Fruit fly (Drosophila melanogaster): Measurements from ENCODE around the gene TTLL1B.
A peak's percentile ranks its signal among the peaks of the same experiment; 100 is the strongest.

The TTLL1B gene

dm6 chr3L:4603439-4603838 is 44.6 kb upstream of the TTLL1B start (continued):
- TF ChIP-seq lola (GFP tag; optimal IDR thresholded peaks at IDR 0.05) = peak in 1 of 3 experiments; percentile 13
- no peak for TF ChIP-seq tx (GFP tag; optimal IDR thresholded peaks at IDR 0.05)
- peak; percentile 40 for TF ChIP-seq CG17359 (tag; optimal IDR thresholded peaks at IDR 0.05)
- TF ChIP-seq prd (optimal IDR thresholded peaks at IDR 0.05) = no peak
- TF ChIP-seq prd (GFP tag; IDR thresholded peaks at IDR 0.05) = peak; percentile 63
- TF ChIP-seq mld (GFP tag; IDR thresholded peaks at IDR 0.05; ENCODE audit: partially characterized antibody) = no peak
- peak; percentile 32 for TF ChIP-seq fd96Cb (tag; optimal IDR thresholded peaks at IDR 0.05)
- no peak for TF ChIP-seq hb (GFP tag; IDR thresholded peaks at IDR 0.05; ENCODE audit: partially characterized antibody)
- no peak for TF ChIP-seq Optix (GFP tag; IDR thresholded peaks at IDR 0.05)
- peak; percentile 23 for TF ChIP-seq CG9437 (GFP tag; optimal IDR thresholded peaks at IDR 0.05)
- TF ChIP-seq D19A (tag; optimal IDR thresholded peaks at IDR 0.05) = peak; percentile 26
- peak; percentile 27; the same call in 1 of the 3 replicates for TF ChIP-seq Dbx (GFP tag; IDR thresholded peaks at IDR 0.05)
- TF ChIP-seq CG14441 (GFP tag; IDR thresholded peaks at IDR 0.05) = peak; percentile 47
- TF ChIP-seq Lpt (GFP tag; optimal IDR thresholded peaks at IDR 0.05) = no peak
- no peak for TF ChIP-seq CG4404 (GFP tag; IDR thresholded peaks at IDR 0.05)
- peak; percentile 37; the same call in 1 of the 2 replicates for TF ChIP-seq dimm (GFP tag; IDR thresholded peaks at IDR 0.05)
- 0 out of 2 replicates have a peak, but pooled peaks have one; percentile 14 for TF ChIP-seq GATAe (GFP tag; conservative IDR thresholded peaks at IDR 0.05)
- TF ChIP-seq CG4820 (GFP tag; optimal IDR thresholded peaks at IDR 0.05) = peak; percentile 23
- TF ChIP-seq Hr3 (GFP tag; optimal IDR thresholded peaks at IDR 0.05) = peak; percentile 34
- TF ChIP-seq sens (GFP tag) = peak; percentile 9
- no peak for TF ChIP-seq CG1233 (GFP tag; optimal IDR thresholded peaks at IDR 0.05)
- peak; percentile 57 for TF ChIP-seq ap (GFP tag; IDR thresholded peaks at IDR 0.05)
- peak; percentile 57; the same call in 1 of the 2 replicates for TF ChIP-seq CG11247 (GFP tag; IDR thresholded peaks at IDR 0.05)
- peak; percentile 36; the same call in 1 of the 3 replicates for TF ChIP-seq CG17361 (GFP tag; IDR thresholded peaks at IDR 0.05)
- TF ChIP-seq Ada2b (GFP tag; IDR thresholded peaks at IDR 0.05) = peak; percentile 54
- TF ChIP-seq Hey (tag; optimal IDR thresholded peaks at IDR 0.05) = no peak
- TF ChIP-seq gce (GFP tag; IDR thresholded peaks at IDR 0.05) = no peak; the same call in 2 of the 3 replicates
- peak; percentile 36; the same call in 1 of the 2 replicates for TF ChIP-seq ssp (GFP tag; IDR thresholded peaks at IDR 0.05)
- TF ChIP-seq CG12155 (GFP tag; optimal IDR thresholded peaks at IDR 0.05) = no peak
- no peak for TF ChIP-seq nau (GFP tag; optimal IDR thresholded peaks at IDR 0.05)
- peak; percentile 46 for TF ChIP-seq CG7556 (GFP tag; optimal IDR thresholded peaks at IDR 0.05)
- peak; percentile 57 for TF ChIP-seq stc (GFP tag; IDR thresholded peaks at IDR 0.05)
- TF ChIP-seq onecut (GFP tag; IDR thresholded peaks at IDR 0.05) = no peak
- no peak for TF ChIP-seq nerfin-2 (GFP tag; IDR thresholded peaks at IDR 0.05; ENCODE audit: partially characterized antibody)
- peak; percentile 70; the same call in 2 of the 3 replicates for TF ChIP-seq ci (GFP tag; IDR thresholded peaks at IDR 0.05)
- TF ChIP-seq CG7372 (GFP tag; IDR thresholded peaks at IDR 0.05) = peak; percentile 49; the same call in 1 of the 2 replicates
- no peak for TF ChIP-seq Nf-YB (GFP tag; optimal IDR thresholded peaks at IDR 0.05)
- TF ChIP-seq CG34422 (GFP tag; IDR thresholded peaks at IDR 0.05) = 0 out of 3 replicates have a peak, but pooled peaks have one; percentile 50
- TF ChIP-seq CG15073 (GFP tag; optimal IDR thresholded peaks at IDR 0.05) = no peak
- peak; percentile 32 for TF ChIP-seq CG15514 (GFP tag; optimal IDR thresholded peaks at IDR 0.05)
- TF ChIP-seq kah (GFP tag; optimal IDR thresholded peaks at IDR 0.05) = no peak
- TF ChIP-seq lilli (GFP tag; optimal IDR thresholded peaks at IDR 0.05) = peak; percentile 1
- TF ChIP-seq sim (GFP tag; IDR thresholded peaks at IDR 0.05) = no peak
- no peak for TF ChIP-seq so (GFP tag; IDR thresholded peaks at IDR 0.05)
- TF ChIP-seq twi (tag; optimal IDR thresholded peaks at IDR 0.05) = peak; percentile 17
- peak; percentile 24 for TF ChIP-seq CG17385 (GFP tag; optimal IDR thresholded peaks at IDR 0.05)
- TF ChIP-seq maf-S (GFP tag; optimal IDR thresholded peaks at IDR 0.05) = no peak
- TF ChIP-seq zfh1 (GFP tag; IDR thresholded peaks at IDR 0.05) = 0 out of 3 replicates have a peak, but pooled peaks have one; percentile 36
- TF ChIP-seq jing (GFP tag; optimal IDR thresholded peaks at IDR 0.05) = no peak
- TF ChIP-seq Xbp1 (GFP tag; optimal IDR thresholded peaks at IDR 0.05) = peak; percentile 16
- TF ChIP-seq H2.0 (GFP tag; IDR thresholded peaks at IDR 0.05) = peak; percentile 35; the same call in 1 of the 2 replicates
- no peak for TF ChIP-seq Six4 (GFP tag; optimal IDR thresholded peaks at IDR 0.05)

All from whole organism, embryonic.